Fruit fly (Drosophila melanogaster): ENCODE measurements around the gene CG14440.

The CG14440 gene

DNA sequence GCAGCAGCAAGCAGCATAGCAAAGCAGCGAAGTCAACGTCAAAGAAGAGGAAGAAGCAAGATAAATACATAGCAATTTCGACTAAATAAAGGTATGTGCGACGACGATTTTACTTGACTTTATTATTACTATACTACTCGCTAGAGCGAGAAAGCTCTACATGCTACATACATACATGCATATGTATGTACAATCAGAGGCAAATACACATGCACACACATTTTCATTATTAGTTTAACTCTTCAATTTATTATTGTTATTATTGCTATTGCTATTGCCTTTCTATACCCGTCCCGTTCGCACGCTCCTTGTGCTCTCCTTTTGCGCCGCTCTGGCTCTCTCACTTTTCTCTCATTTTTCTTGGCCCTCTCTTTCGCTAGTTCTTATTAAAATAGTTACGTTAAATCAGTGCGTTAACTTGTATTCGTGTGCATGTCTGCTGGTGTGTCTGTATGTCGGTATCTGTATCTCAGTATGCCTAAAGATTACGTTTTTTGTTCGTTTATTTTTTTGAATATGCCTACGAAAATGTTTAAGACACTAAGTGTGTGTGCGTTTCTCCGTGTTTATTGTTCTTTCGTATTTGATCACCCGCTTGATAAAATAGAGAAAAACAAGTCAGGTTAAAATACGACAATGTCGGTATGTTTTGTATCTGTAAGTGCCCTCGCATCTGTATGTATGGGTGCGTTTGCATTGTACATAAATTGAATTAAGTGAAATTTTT lies 2.1 kb upstream of the CG14440 start:
- TF ChIP-seq Mnt (GFP tag; optimal IDR thresholded peaks at IDR 0.05) (peak; percentile 25), pad (GFP tag; optimal IDR thresholded peaks at IDR 0.05) (no peak), cic (GFP tag; optimal IDR thresholded peaks at IDR 0.05) (peak; percentile 77), CG14711 (tag; optimal IDR thresholded peaks at IDR 0.05) (no peak), cnc (optimal IDR thresholded peaks at IDR 0.05) (no peak), ovo (GFP tag; optimal IDR thresholded peaks at IDR 0.05) (no peak), Clk (GFP tag; optimal IDR thresholded peaks at IDR 0.05) (no peak), CG5204 (GFP tag; optimal IDR thresholded peaks at IDR 0.05) (no peak), CG12768 (GFP tag; optimal IDR thresholded peaks at IDR 0.05) (peak; percentile 41), kay (GFP tag; ENCODE audit: borderline replicate concordance) (peak; percentile 87), Hr96 (GFP tag; optimal IDR thresholded peaks at IDR 0.05) (no peak)

DNA sequence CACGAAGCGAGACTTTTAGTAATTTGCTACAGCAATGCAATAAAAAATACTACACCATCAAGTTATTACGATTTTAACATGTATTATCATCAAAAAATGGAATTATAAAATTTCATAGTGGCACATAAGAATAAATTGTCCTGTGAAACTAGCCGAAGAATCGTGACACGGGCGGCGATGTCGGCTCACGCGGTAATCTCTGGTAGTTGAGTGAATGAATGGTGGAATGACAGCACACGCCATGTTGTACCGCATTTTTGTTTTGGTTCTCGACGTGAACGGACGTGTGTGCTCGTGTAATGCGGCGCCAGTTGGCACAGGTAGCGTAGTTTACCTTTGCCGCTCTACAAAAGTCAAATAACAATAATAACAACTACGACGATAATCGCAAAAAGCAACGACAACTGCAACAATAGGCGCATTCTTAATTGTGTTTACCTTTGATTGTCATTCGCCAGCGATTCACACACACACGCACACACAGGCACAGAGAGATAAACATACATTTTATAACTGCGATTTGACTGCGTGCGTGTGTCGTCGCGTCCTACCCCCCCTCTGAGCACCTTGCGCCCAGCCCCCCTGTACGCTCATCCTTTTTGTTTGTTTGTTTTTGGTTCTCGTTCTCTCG lies 1.0 kb upstream of the CG14440 start, which contains the start of gene CG14441:
TSS of gene CG14441 (plus strand) at position 254 of the 631 bp plus-strand sequence.
- TF ChIP-seq CG14711 (tag; optimal IDR thresholded peaks at IDR 0.05) (peak; percentile 70), Mnt (GFP tag; optimal IDR thresholded peaks at IDR 0.05) (peak; percentile 92), tj (GFP tag; optimal IDR thresholded peaks at IDR 0.05) (peak; percentile 67), CG33017 (tag; optimal IDR thresholded peaks at IDR 0.05) (peak; percentile 54), CG7045 (GFP tag; optimal IDR thresholded peaks at IDR 0.05) (peak; percentile 29), Clk (GFP tag; optimal IDR thresholded peaks at IDR 0.05) (no peak), Crg-1 (GFP tag; optimal IDR thresholded peaks at IDR 0.05) (peak; percentile 64), cnc (optimal IDR thresholded peaks at IDR 0.05) (no peak), kay (GFP tag; ENCODE audit: borderline replicate concordance) (no peak), pad (GFP tag; optimal IDR thresholded peaks at IDR 0.05) (peak; percentile 50), Hr96 (GFP tag; optimal IDR thresholded peaks at IDR 0.05) (peak; percentile 84), CG7101 (tag; optimal IDR thresholded peaks at IDR 0.05) (peak; percentile 78), CG12768 (GFP tag; optimal IDR thresholded peaks at IDR 0.05) (peak; percentile 48), CG1620 (GFP tag; optimal IDR thresholded peaks at IDR 0.05) (peak; percentile 60), cic (GFP tag; optimal IDR thresholded peaks at IDR 0.05) (peak; percentile 98), CG5204 (GFP tag; optimal IDR thresholded peaks at IDR 0.05) (peak; percentile 47), bab1 (GFP tag; optimal IDR thresholded peaks at IDR 0.05) (peak; percentile 84), CG11617 (GFP tag; optimal IDR thresholded peaks at IDR 0.05) (peak; percentile 76), ovo (GFP tag; optimal IDR thresholded peaks at IDR 0.05) (peak; percentile 57), toe (GFP tag; optimal IDR thresholded peaks at IDR 0.05) (peak; percentile 35)

DNA sequence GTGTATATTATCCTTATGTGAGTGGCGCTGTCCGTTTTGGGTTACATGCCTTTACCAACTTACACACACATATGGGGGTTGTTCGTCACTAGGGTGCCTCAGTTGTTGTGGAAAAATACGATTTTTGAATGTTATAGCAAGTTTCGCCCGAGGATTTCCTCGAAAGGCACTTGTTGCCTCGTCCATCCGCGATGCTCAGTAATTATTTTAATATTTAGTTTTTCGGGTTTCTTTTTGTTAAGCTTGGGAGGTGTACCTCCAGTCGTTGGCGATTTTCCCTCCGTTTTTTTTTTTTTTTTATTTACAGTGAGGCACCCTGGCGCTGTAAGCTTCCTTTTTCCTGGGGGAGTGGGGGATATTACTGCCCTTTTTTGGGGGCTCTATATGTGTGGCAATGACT lies 1.9 kb downstream of the CG14440 start:
- no peak for TF ChIP-seq cnc (optimal IDR thresholded peaks at IDR 0.05)
- TF ChIP-seq CG7101 (tag; optimal IDR thresholded peaks at IDR 0.05), result peak; percentile 70
- peak; percentile 44 for TF ChIP-seq Mnt (GFP tag; optimal IDR thresholded peaks at IDR 0.05)
- TF ChIP-seq CG33017 (tag; optimal IDR thresholded peaks at IDR 0.05), result peak; percentile 60
- no peak for TF ChIP-seq cic (GFP tag; optimal IDR thresholded peaks at IDR 0.05)
- TF ChIP-seq Hr96 (GFP tag; optimal IDR thresholded peaks at IDR 0.05), result no peak
- peak; percentile 70 for TF ChIP-seq CG5204 (GFP tag; optimal IDR thresholded peaks at IDR 0.05)
- peak; percentile 45 for TF ChIP-seq CG14711 (tag; optimal IDR thresholded peaks at IDR 0.05)
- peak; percentile 14 for TF ChIP-seq ovo (GFP tag; optimal IDR thresholded peaks at IDR 0.05)
- TF ChIP-seq tj (GFP tag; optimal IDR thresholded peaks at IDR 0.05), result peak; percentile 40
- TF ChIP-seq CG11617 (GFP tag; optimal IDR thresholded peaks at IDR 0.05), result peak; percentile 63
- TF ChIP-seq pad (GFP tag; optimal IDR thresholded peaks at IDR 0.05), result no peak
- peak; percentile 20 for TF ChIP-seq bab1 (GFP tag; optimal IDR thresholded peaks at IDR 0.05)
- TF ChIP-seq CG1620 (GFP tag; optimal IDR thresholded peaks at IDR 0.05), result no peak
- TF ChIP-seq Crg-1 (GFP tag; optimal IDR thresholded peaks at IDR 0.05), result peak; percentile 38
- peak; percentile 60 for TF ChIP-seq toe (GFP tag; optimal IDR thresholded peaks at IDR 0.05)
- TF ChIP-seq Clk (GFP tag; optimal IDR thresholded peaks at IDR 0.05), result peak; percentile 27
- peak; percentile 68 for TF ChIP-seq CG12768 (GFP tag; optimal IDR thresholded peaks at IDR 0.05)
- TF ChIP-seq kay (GFP tag; ENCODE audit: borderline replicate concordance), result no peak
- peak; percentile 57 for TF ChIP-seq CG7045 (GFP tag; optimal IDR thresholded peaks at IDR 0.05)

dm6 chrX:6694979-6695388 lies 3.4 kb downstream of the CG14440 start, which contains the start of gene CG14442:
Gene CG14442 (minus strand): TSS chrX:6695007.
- TF ChIP-seq Crg-1 (GFP tag; optimal IDR thresholded peaks at IDR 0.05), result peak; percentile 62
- TF ChIP-seq CG33017 (tag; optimal IDR thresholded peaks at IDR 0.05), result peak; percentile 30
- TF ChIP-seq CG5204 (GFP tag; optimal IDR thresholded peaks at IDR 0.05), result no peak
- TF ChIP-seq cnc (optimal IDR thresholded peaks at IDR 0.05), result no peak
- no peak for TF ChIP-seq cic (GFP tag; optimal IDR thresholded peaks at IDR 0.05)
- TF ChIP-seq CG7101 (tag; optimal IDR thresholded peaks at IDR 0.05), result peak; percentile 76
- TF ChIP-seq Clk (GFP tag; optimal IDR thresholded peaks at IDR 0.05), result no peak
- peak; percentile 70 for TF ChIP-seq CG1620 (GFP tag; optimal IDR thresholded peaks at IDR 0.05)
- peak; percentile 68 for TF ChIP-seq CG14711 (tag; optimal IDR thresholded peaks at IDR 0.05)
- TF ChIP-seq toe (GFP tag; optimal IDR thresholded peaks at IDR 0.05), result no peak
- no peak for TF ChIP-seq CG7045 (GFP tag; optimal IDR thresholded peaks at IDR 0.05)
- no peak for TF ChIP-seq CG12768 (GFP tag; optimal IDR thresholded peaks at IDR 0.05)
- TF ChIP-seq tj (GFP tag; optimal IDR thresholded peaks at IDR 0.05), result no peak
- TF ChIP-seq kay (GFP tag; ENCODE audit: borderline replicate concordance), result no peak
- peak; percentile 65 for TF ChIP-seq CG11617 (GFP tag; optimal IDR thresholded peaks at IDR 0.05)
- peak; percentile 59 for TF ChIP-seq Mnt (GFP tag; optimal IDR thresholded peaks at IDR 0.05)
- TF ChIP-seq pad (GFP tag; optimal IDR thresholded peaks at IDR 0.05), result peak; percentile 41
- TF ChIP-seq bab1 (GFP tag; optimal IDR thresholded peaks at IDR 0.05), result peak; percentile 69
- no peak for TF ChIP-seq Hr96 (GFP tag; optimal IDR thresholded peaks at IDR 0.05)
- peak; percentile 28 for TF ChIP-seq ovo (GFP tag; optimal IDR thresholded peaks at IDR 0.05)
